Worm (Caenorhabditis elegans): Measurements from ENCODE around the gene ZK54.3.

Gene ZK54.3

DNA sequence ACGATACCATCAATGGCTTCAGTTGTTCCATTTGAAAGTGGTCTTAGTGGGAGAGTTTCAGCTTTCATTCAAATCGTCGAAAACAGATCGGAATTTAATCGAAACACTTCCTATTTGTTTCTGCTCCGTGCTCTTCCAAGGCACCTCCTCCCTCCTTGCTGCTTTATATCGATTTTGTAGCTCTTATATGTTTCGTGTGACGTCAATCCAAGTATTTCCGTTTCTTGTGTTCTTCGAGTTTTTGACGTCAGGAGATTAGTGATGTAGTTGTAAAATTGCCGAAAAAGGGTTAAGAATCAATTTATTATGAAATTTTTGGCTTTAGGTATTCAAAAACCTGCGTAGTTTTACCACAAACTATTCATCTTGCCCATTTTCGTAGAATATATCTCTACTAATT, at the start of gene ZK54.3:
ZK54.3 (minus strand) TSS at position 391 of the 400 bp plus-strand sequence.
- TF ChIP-seq dmd-6 (GFP tag; IDR thresholded peaks at IDR 0.05) (peak; percentile 24; the same call in 1 of the 2 replicates), F37D6.2 (tag; optimal IDR thresholded peaks at IDR 0.05) (no peak), nhr-25 (tag; optimal IDR thresholded peaks at IDR 0.05; ENCODE audit: borderline replicate concordance, insufficient read depth) (no peak), nhr-41 (GFP tag; IDR thresholded peaks at IDR 0.05) (no peak), ctbp-1 (GFP tag; IDR thresholded peaks at IDR 0.05) (0 out of 2 replicates have a peak, but pooled peaks have one; percentile 14), daf-8 (GFP tag; IDR thresholded peaks at IDR 0.05) (no peak), saeg-2 (GFP tag; IDR thresholded peaks at IDR 0.05) (no peak), rbr-2 (tag; optimal IDR thresholded peaks at IDR 0.05) (no peak), nhr-42 (GFP tag; IDR thresholded peaks at IDR 0.05) (no peak), hmg-1.1 (GFP tag; IDR thresholded peaks at IDR 0.05) (0 out of 2 replicates have a peak, but pooled peaks have one; percentile 9), mxl-2 (GFP tag; conservative IDR thresholded peaks at IDR 0.05) (no peak), zip-11 (GFP tag; IDR thresholded peaks at IDR 0.05) (no peak), lsy-2 (tag; optimal IDR thresholded peaks at IDR 0.05) (peak in 1 of 2 experiments; percentile 62), dve-1 (tag; optimal IDR thresholded peaks at IDR 0.05; ENCODE audit: insufficient read depth) (peak; percentile 18)

DNA sequence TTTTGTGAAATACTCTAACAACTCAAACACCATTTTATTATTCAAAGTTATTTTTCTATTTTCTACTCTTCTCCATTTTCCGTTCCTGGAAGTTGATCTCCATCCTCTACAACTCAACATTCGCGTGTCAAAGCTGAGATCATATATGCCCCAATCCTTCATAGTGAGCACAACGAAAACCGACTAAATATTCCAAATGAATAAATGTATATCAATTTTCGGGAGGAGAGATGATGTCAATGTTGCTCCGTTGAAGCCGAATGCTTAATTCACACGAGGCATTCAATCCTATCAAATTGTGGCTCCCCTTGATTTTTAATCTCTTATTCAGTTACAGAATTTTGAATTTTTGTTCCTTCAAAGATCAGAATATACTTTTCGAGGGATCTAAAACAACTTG, 49.7 kb upstream of the ZK54.3 start:
- no peak for TF ChIP-seq nhr-28 (tag; optimal IDR thresholded peaks at IDR 0.05)
- TF ChIP-seq unc-62 (GFP tag; optimal IDR thresholded peaks at IDR 0.05 in 1 of 2), result peak in 1 of 2 experiments; percentile 96
- TF ChIP-seq unc-62 (tag; optimal IDR thresholded peaks at IDR 0.05), result no peak
- no peak for TF ChIP-seq Y105C5A.15 (GFP tag; IDR thresholded peaks at IDR 0.05)

DNA sequence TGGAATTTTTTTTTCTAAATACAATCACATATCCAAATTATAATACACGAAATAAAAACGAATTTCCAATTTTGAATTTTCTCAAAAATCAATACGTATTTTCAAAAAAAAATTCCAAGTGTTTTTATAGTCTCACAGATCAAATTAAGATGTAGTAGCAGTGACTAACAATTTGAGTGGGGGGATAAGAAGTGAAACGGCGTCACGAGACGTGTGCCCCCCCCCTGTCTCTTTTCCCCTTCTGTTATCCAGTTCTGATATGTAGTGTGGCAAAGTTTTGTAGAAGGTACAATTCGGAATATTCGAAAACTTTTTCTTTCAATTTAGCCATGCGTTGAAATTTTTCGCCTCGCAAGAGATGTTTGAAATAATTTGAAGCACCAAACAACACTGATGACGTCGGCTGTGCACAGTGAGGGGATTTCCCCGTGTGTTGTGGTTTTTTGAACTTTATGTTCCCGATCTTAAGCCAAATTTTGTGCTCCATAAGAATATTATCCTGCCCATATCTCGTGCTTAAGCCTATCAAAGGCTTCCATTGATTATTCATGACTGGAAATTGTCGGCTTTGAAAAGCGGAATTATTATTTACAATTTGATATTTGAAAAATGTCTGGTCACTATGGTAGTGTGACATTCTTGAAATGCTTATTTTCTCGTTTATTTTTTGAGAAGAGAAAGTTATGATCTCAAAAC, 48.5 kb upstream of the ZK54.3 start:
- TF ChIP-seq hlh-11 (tag; optimal IDR thresholded peaks at IDR 0.05) (peak; percentile 28), mep-1 (tag; optimal IDR thresholded peaks at IDR 0.05) (peak; percentile 34), nhr-77 (tag; optimal IDR thresholded peaks at IDR 0.05) (no peak), aha-1 (tag) (peak; percentile 26), fos-1 (tag; optimal IDR thresholded peaks at IDR 0.05) (no peak), nhr-6 (tag; optimal IDR thresholded peaks at IDR 0.05) (peak; percentile 18), ceh-44 (GFP tag; IDR thresholded peaks at IDR 0.05) (no peak), cey-2 (tag; optimal IDR thresholded peaks at IDR 0.05; ENCODE audit: borderline replicate concordance, insufficient read depth) (no peak), daf-12 (tag; optimal IDR thresholded peaks at IDR 0.05) (no peak), nhr-102 (tag; optimal IDR thresholded peaks at IDR 0.05) (no peak), mdt-29 (GFP tag; IDR thresholded peaks at IDR 0.05) (no peak), nhr-28 (tag; optimal IDR thresholded peaks at IDR 0.05) (peak; percentile 85), arid-1 (GFP tag; conservative IDR thresholded peaks at IDR 0.05) (0 out of 2 replicates have a peak, but pooled peaks have one; percentile 17), mdl-1 (tag; optimal IDR thresholded peaks at IDR 0.05) (peak in 1 of 2 experiments; percentile 48), unc-62 (GFP tag; optimal IDR thresholded peaks at IDR 0.05 in 1 of 2) (peak in 1 of 2 experiments; percentile 22), unc-62 (tag; optimal IDR thresholded peaks at IDR 0.05) (no peak), pha-4 (GFP tag; IDR thresholded peaks at IDR 0.05) (no peak), pha-4 (tag; optimal IDR thresholded peaks at IDR 0.05) (no peak), hlh-30 (tag; optimal IDR thresholded peaks at IDR 0.05; ENCODE audit: insufficient read depth) (peak; percentile 48), dmd-9 (GFP tag; IDR thresholded peaks at IDR 0.05) (no peak), spr-1 (tag; optimal IDR thresholded peaks at IDR 0.05) (no peak), nhr-237 (tag; optimal IDR thresholded peaks at IDR 0.05) (no peak), lin-13 (GFP tag; optimal IDR thresholded peaks at IDR 0.05) (no peak), lir-3 (tag; optimal IDR thresholded peaks at IDR 0.05) (no peak), zag-1 (tag; optimal IDR thresholded peaks at IDR 0.05) (no peak), hmg-1.1 (GFP tag; IDR thresholded peaks at IDR 0.05) (no peak), snpc-1.2 (GFP tag; IDR thresholded peaks at IDR 0.05) (no peak), Y105C5A.15 (GFP tag; IDR thresholded peaks at IDR 0.05) (no peak), madf-5 (GFP tag; IDR thresholded peaks at IDR 0.05) (no peak)
